Worm (Caenorhabditis elegans) whole organism, young adult: ENCODE measurements around the gene vha-7.
A peak's percentile ranks its signal among the peaks of the same experiment; 100 is the strongest.

Experiments
- B0336.3 ChIP-seq: fragments of 200-800 bp; sonication (Bioruptor generic); IDR thresholded peaks from 2 replicates; pipeline ENCODE4 v1.3.6; 2022; ENCODE audit warnings: missing genetic modification characterization, missing compliant biosample characterization
- D2030.7 ChIP-seq: fragments of 200-800 bp; sonication (Bioruptor generic); IDR thresholded peaks from 2 replicates; pipeline ENCODE4 v1.3.6; 2022; ENCODE audit warnings: missing genetic modification reagents, missing genetic modification characterization, missing compliant biosample characterization
- F10E7.11 ChIP-seq: sonication (generic microtip); optimal IDR thresholded peaks from 2 replicates; lab custom pipeline; 2017; ENCODE audit warnings: mild to moderate bottlenecking, missing genetic modification characterization, moderate library complexity, missing compliant biosample characterization
- F39B2.1 ChIP-seq: fragments of 200-800 bp; sonication (Bioruptor generic); IDR thresholded peaks from 2 replicates; pipeline ENCODE4 v1.3.6; 2022; ENCODE audit warnings: missing genetic modification reagents, missing genetic modification characterization, missing compliant biosample characterization
- F52B5.7 ChIP-seq: sonication (generic microtip); optimal IDR thresholded peaks from 2 replicates; lab custom pipeline; 2016; ENCODE audit warnings: mild to moderate bottlenecking, missing genetic modification characterization, missing compliant biosample characterization
- F55B11.4 ChIP-seq: sonication (generic microtip); optimal IDR thresholded peaks from 2 replicates; lab custom pipeline; 2016; ENCODE audit warnings: missing compliant biosample characterization, missing genetic modification characterization, borderline replicate concordance; ENCODE audit not compliant: insufficient read depth
- K11D2.4 ChIP-seq: fragments of 200-800 bp; sonication (Bioruptor generic); IDR thresholded peaks from 2 replicates; pipeline ENCODE4 v1.3.6; 2022; ENCODE audit warnings: missing genetic modification reagents, missing genetic modification characterization, missing compliant biosample characterization
- aptf-2 ChIP-seq: fragments of 200-800 bp; sonication (Bioruptor generic); conservative IDR thresholded peaks from 2 replicates; pipeline ENCODE4 v1.3.6; 2022; ENCODE audit warnings: missing genetic modification reagents, missing genetic modification characterization, missing compliant biosample characterization
- attf-3 ChIP-seq: fragments of 200-800 bp; sonication (Bioruptor generic); conservative IDR thresholded peaks from 2 replicates; pipeline ENCODE4 v1.3.6; 2022; ENCODE audit warnings: missing genetic modification reagents, missing genetic modification characterization, missing compliant biosample characterization
- attf-5 ChIP-seq: fragments of 200-800 bp; sonication (Bioruptor generic); optimal IDR thresholded peaks from 2 replicates; lab custom pipeline; 2018; ENCODE audit warnings: mild to moderate bottlenecking, missing genetic modification characterization, missing compliant biosample characterization
- ccch-3 ChIP-seq: fragments of 200-800 bp; sonication (Bioruptor generic); optimal IDR thresholded peaks from 2 replicates; lab custom pipeline; 2018; ENCODE audit warnings: mild to moderate bottlenecking, missing genetic modification characterization, missing compliant biosample characterization
- ceh-40 ChIP-seq: fragments of 200-800 bp; sonication (Bioruptor generic); IDR thresholded peaks from 2 replicates; pipeline ENCODE4 v1.3.6; 2022; ENCODE audit warnings: missing genetic modification characterization, missing compliant biosample characterization
- dox-1 ChIP-seq: fragments of 200-800 bp; sonication (Bioruptor generic); IDR thresholded peaks from 2 replicates; pipeline ENCODE4 v1.3.6; 2022; ENCODE audit warnings: missing genetic modification reagents, missing genetic modification characterization, missing compliant biosample characterization
- efl-1 ChIP-seq: fragments of 150-350 bp; optimal IDR thresholded peaks from 2 replicates; lab custom pipeline; 2014; ENCODE audit warnings: missing biosample characterization, missing genetic modification reagents, missing genetic modification characterization
- egl-18 ChIP-seq: fragments of 200-800 bp; sonication (Bioruptor generic); IDR thresholded peaks from 2 replicates; pipeline ENCODE4 v1.3.6; 2022; ENCODE audit warnings: missing genetic modification reagents, missing genetic modification characterization, missing compliant biosample characterization
- egl-44 ChIP-seq: fragments of 200-800 bp; sonication (Bioruptor generic); IDR thresholded peaks from 2 replicates; pipeline ENCODE4 v1.3.6; 2022; ENCODE audit warnings: missing genetic modification reagents, missing genetic modification characterization, missing compliant biosample characterization
- ekl-4 ChIP-seq: fragments of 200-800 bp; sonication (Bioruptor generic); IDR thresholded peaks from 2 replicates; pipeline ENCODE4 v1.3.6; 2022; ENCODE audit warnings: missing genetic modification reagents, missing genetic modification characterization, missing compliant biosample characterization
- ets-4 ChIP-seq: fragments of 200-800 bp; sonication (Bioruptor generic); optimal IDR thresholded peaks from 2 replicates; lab custom pipeline; 2018; ENCODE audit warnings: mild to moderate bottlenecking, missing genetic modification characterization, missing compliant biosample characterization
- hlh-26 ChIP-seq: fragments of 200-800 bp; sonication (Bioruptor generic); conservative IDR thresholded peaks from 2 replicates; pipeline ENCODE4 v1.3.6; 2022; ENCODE audit warnings: missing genetic modification reagents, missing genetic modification characterization, missing compliant biosample characterization
- hmg-1.2 ChIP-seq: fragments of 200-800 bp; sonication (Bioruptor generic); IDR thresholded peaks from 2 replicates; pipeline ENCODE4 v1.3.6; 2022; ENCODE audit warnings: missing genetic modification reagents, missing genetic modification characterization, missing compliant biosample characterization
- hrde-1 ChIP-seq: sonication (generic microtip); optimal IDR thresholded peaks from 2 replicates; lab custom pipeline; 2016; ENCODE audit warnings: missing genetic modification characterization, mild to moderate bottlenecking, missing compliant biosample characterization, moderate library complexity, missing genotype, missing genetic modification reagents, borderline replicate concordance
- let-526 ChIP-seq: fragments of 200-800 bp; sonication (Bioruptor generic); IDR thresholded peaks from 2 replicates; pipeline ENCODE4 v1.3.6; 2022; ENCODE audit warnings: missing genetic modification reagents, missing genetic modification characterization, missing compliant biosample characterization
- lin-26 ChIP-seq: fragments of 200-800 bp; sonication (Bioruptor generic); IDR thresholded peaks from 2 replicates; pipeline ENCODE4 v1.3.6; 2022; ENCODE audit warnings: missing genetic modification reagents, missing genetic modification characterization, missing compliant biosample characterization
- lin-40 ChIP-seq: sonication (generic microtip); optimal IDR thresholded peaks from 2 replicates; lab custom pipeline; 2016; ENCODE audit warnings: missing genetic modification characterization, mild to moderate bottlenecking, missing compliant biosample characterization, missing genotype, missing genetic modification reagents
- lin-54 ChIP-seq: fragments of 200-800 bp; sonication (Bioruptor generic); optimal IDR thresholded peaks from 2 replicates; lab custom pipeline; 2018; ENCODE audit warnings: mild to moderate bottlenecking, missing genetic modification characterization, missing compliant biosample characterization
- madf-10 ChIP-seq: sonication (generic microtip); optimal IDR thresholded peaks from 2 replicates; lab custom pipeline; 2016; ENCODE audit warnings: mild to moderate bottlenecking, missing genetic modification characterization, missing compliant biosample characterization
- madf-8 ChIP-seq: fragments of 200-800 bp; sonication (Bioruptor generic); conservative IDR thresholded peaks from 2 replicates; pipeline ENCODE4 v1.3.6; 2022; ENCODE audit warnings: missing genetic modification reagents, missing genetic modification characterization, missing compliant biosample characterization
- nfyb-1 ChIP-seq: fragments of 200-800 bp; sonication (Bioruptor generic); IDR thresholded peaks from 2 replicates; pipeline ENCODE4 v1.3.6; 2022; ENCODE audit warnings: missing genetic modification reagents, missing genetic modification characterization, missing compliant biosample characterization
- nhr-179 ChIP-seq: sonication (generic microtip); optimal IDR thresholded peaks from 2 replicates; lab custom pipeline; 2016; ENCODE audit warnings: mild to moderate bottlenecking, missing genetic modification characterization, missing compliant biosample characterization
- nhr-80 ChIP-seq: sonication (generic microtip); optimal IDR thresholded peaks from 2 replicates; lab custom pipeline; 2016; ENCODE audit warnings: missing genetic modification characterization, missing compliant biosample characterization
- nhr-90 ChIP-seq: sonication (generic microtip); optimal IDR thresholded peaks from 2 replicates; lab custom pipeline; 2016; ENCODE audit warnings: missing genotype, mild to moderate bottlenecking, missing genetic modification characterization, missing compliant biosample characterization
- pbrm-1 ChIP-seq: fragments of 200-800 bp; sonication (Bioruptor generic); IDR thresholded peaks from 2 replicates; pipeline ENCODE4 v1.3.6; 2022; ENCODE audit warnings: missing genetic modification reagents, missing genetic modification characterization, missing compliant biosample characterization
- pha-4 ChIP-seq: fragments of 150-350 bp; sonication (generic microtip); optimal IDR thresholded peaks from 2 replicates; lab custom pipeline; 2014; ENCODE audit warnings: missing biosample characterization, missing genetic modification reagents, missing genetic modification characterization
- sea-2 ChIP-seq: fragments of 200-800 bp; sonication (Bioruptor generic); IDR thresholded peaks from 2 replicates; pipeline ENCODE4 v1.3.6; 2022; ENCODE audit warnings: missing genetic modification characterization, missing compliant biosample characterization
- snpc-3.4 ChIP-seq: sonication (generic microtip); optimal IDR thresholded peaks from 2 replicates; lab custom pipeline; 2017; ENCODE audit warnings: missing genetic modification characterization, mild to moderate bottlenecking, missing compliant biosample characterization, antibody characterized with exemption, moderate library complexity, missing genotype, missing genetic modification reagents
- snpc-4 ChIP-seq, 5 experiments: fragments of 150-350 bp in 1 of 5; sonication (generic microtip) in 4 of 5; optimal IDR thresholded peaks; 2 replicates each; lab custom pipeline; 2014 to 2018; ENCODE audit warnings: missing genetic modification characterization in 5 of 5, missing biosample characterization in 3 of 5, antibody characterized with exemption in 2 of 5, mild to moderate bottlenecking in 2 of 5, missing compliant biosample characterization in 2 of 5, missing genotype in 2 of 5, moderate library complexity in 2 of 5, missing genetic modification reagents in 1 of 5
- tbp1 ChIP-seq: fragments of 200-800 bp; sonication (Bioruptor generic); optimal IDR thresholded peaks from 2 replicates; lab custom pipeline; 2018; ENCODE audit warnings: mild to moderate bottlenecking, missing genetic modification characterization, missing compliant biosample characterization
- tlf-1 ChIP-seq: fragments of 200-800 bp; sonication (Bioruptor generic); optimal IDR thresholded peaks from 2 replicates; lab custom pipeline; 2018; ENCODE audit warnings: mild to moderate bottlenecking, missing genetic modification characterization, missing compliant biosample characterization
- unc-130 ChIP-seq: sonication (generic microtip); optimal IDR thresholded peaks from 2 replicates; lab custom pipeline; 2016; ENCODE audit warnings: missing genetic modification reagents, missing genetic modification characterization, missing compliant biosample characterization
- ztf-18 ChIP-seq: sonication (generic microtip); optimal IDR thresholded peaks from 2 replicates; lab custom pipeline; 2016; ENCODE audit warnings: missing genotype, mild to moderate bottlenecking, missing genetic modification characterization, missing compliant biosample characterization

The vha-7 gene

DNA sequence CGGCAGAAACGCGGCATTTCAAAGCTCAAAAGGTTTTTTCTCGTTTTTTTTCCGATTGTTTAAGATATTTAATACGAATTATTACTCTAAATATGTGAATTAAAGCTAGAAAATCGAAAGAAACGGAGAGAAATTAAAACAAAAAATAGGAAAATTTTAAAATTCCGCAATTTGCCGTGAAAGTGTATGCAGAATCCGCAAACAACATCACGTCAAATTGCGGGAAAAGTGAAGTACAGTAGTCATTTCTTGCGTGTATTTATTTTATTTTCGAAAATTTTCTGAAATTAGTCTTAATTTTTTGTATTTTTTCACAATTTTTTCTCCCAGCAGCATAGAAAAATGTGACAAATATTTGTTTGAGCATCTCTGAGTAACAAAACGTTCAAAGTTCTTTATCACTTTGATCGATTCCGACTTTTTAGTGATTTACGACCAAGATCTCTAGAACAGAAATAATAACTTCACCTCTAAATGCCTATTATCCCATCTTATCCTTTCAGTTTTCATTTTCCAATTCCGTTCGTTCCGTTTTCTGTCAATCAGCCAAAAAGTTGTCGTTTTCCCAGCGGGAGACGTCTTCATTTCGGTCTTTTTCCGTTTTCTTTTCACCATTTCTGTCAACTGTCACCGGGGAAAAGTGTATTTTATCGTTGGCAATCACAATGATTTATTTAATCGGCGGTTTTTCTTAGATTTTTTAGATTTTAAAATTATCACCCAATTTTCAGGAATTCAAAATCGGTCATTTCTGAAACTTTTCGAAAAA lies 44.7 kb downstream of the vha-7 start (continued):
- TF ChIP-seq snpc-4 (GFP tag; optimal IDR thresholded peaks at IDR 0.05; lab: Kevin White, UChicago) = no peak
- peak in 2 of 4 experiments; percentile 14 to 31 for TF ChIP-seq snpc-4 (tag; optimal IDR thresholded peaks at IDR 0.05; lab: Kevin White, UChicago)
- TF ChIP-seq hmg-1.2 (GFP tag; lab: Robert Waterston, UW) = peak; percentile 23; the same call in 1 of the 2 replicates
- no peak for TF ChIP-seq let-526 (GFP tag; lab: Robert Waterston, UW)

DNA sequence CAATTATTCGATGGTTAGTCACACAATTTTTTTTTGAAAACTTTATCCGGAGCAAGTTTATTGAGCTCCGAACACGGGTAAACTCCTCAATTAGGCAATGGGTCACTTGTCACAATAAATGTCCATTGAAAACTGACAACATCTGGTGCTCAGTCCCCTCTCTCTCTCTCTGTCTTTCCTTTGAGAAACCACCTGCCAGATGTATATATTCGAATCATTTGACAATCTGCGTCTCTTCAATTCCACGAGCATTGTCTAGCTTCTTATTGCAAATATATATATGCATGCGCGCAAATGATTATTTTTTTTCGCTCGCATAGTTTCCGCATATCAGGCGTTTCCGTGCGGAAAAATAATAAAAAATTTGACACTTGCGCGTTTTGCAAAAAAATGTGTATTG lies 45.6 kb downstream of the vha-7 start:
- no peak for TF ChIP-seq unc-130 (GFP tag; lab: Kevin White, UChicago)
- no peak for TF ChIP-seq B0336.3 (GFP tag; lab: Robert Waterston, UW)
- no peak for TF ChIP-seq K11D2.4 (GFP tag; lab: Robert Waterston, UW)
- no peak for TF ChIP-seq ccch-3
- TF ChIP-seq nfyb-1 (GFP tag; lab: Robert Waterston, UW) = no peak
- TF ChIP-seq lin-54 = no peak
- TF ChIP-seq ceh-40 (GFP tag; lab: Robert Waterston, UW) = no peak

DNA sequence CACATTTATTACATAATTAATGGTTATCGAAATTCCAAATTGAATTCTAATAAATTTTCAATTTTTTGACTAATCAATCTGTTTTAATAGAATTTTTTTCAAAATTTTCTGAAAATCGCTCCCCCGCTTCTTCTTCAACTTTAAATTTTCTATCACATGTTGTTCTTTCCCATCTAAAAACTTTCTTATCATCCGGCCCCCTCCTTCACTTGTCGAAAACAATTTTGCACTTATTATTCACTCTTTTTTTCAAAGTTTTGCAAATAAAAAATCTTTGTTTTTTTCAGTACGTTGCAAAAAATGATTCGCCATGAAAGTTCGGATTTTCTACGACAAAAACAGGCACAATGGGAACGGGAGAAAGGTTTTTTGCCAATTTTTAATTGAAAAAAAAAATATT lies 48.1 kb downstream of the vha-7 start, which contains the start of gene T23B5.3:
Gene T23B5.3, plus strand, starts transcription at position 301 of the 400 bp plus-strand sequence.
- TF ChIP-seq nhr-179 (tag; lab: Kevin White, UChicago) (no peak), madf-10 (tag; lab: Kevin White, UChicago) (no peak), madf-8 (no peak), attf-3 (no peak), attf-5 (GFP tag; lab: Kevin White, UChicago) (no peak), tbp1 (GFP tag; lab: Kevin White, UChicago) (no peak), efl-1 (GFP tag; lab: Kevin White, UChicago) (no peak), nhr-90 (tag; lab: Kevin White, UChicago) (no peak), F10E7.11 (no peak), egl-18 (GFP tag; lab: Robert Waterston, UW) (no peak), hrde-1 (tag; lab: Kevin White, UChicago) (no peak), ekl-4 (GFP tag; lab: Robert Waterston, UW) (no peak), unc-130 (GFP tag; lab: Kevin White, UChicago) (no peak), snpc-3.4 (tag; lab: Kevin White, UChicago) (no peak)

DNA sequence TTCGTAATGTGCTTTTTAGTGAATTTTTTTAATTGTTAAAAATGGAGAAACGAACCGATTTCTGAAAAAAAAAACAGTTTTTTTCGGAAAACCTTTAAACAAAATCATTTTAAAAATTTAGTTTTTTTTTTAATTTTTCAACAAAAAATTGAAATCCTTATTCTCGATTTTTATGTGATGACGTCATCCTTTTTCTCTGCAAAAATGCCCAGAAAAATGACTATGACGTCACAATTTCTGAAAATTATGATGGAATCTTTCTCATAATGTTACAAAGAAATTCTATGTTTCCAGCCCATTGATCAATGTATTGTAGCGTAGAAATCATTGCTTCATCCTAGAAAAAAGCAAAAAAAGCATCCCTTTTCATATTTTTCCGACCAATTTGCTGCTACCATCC lies 49.0 kb downstream of the vha-7 start:
- no peak for TF ChIP-seq D2030.7
- no peak for TF ChIP-seq pbrm-1
- TF ChIP-seq F39B2.1 (GFP tag; lab: Robert Waterston, UW) = no peak

DNA sequence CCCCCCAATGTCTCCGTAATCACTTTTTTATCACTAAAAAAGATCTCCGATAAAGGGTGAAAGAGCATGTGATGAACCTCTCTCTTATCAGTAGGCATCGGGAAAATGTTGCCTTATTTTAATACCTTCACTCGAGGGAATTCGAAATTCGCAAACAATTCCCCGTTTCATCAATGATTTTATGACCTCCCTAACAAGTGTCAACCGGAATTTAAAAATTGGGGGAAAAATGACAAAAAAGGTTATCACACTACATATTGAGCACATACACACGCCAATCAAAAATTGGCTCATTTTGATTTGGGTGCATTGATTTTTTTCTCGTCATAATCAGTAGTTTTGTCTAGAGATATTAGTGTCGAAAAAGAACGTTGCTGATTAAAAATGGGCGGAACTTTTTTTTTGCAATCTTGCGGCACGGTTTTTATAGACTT lies 49.5 kb downstream of the vha-7 start:
- TF ChIP-seq nhr-80 (tag; lab: Kevin White, UChicago) (peak; percentile 99), dox-1 (0 out of 2 replicates have a peak, but pooled peaks have one; percentile 37), nfyb-1 (GFP tag; lab: Robert Waterston, UW) (peak; percentile 12; the same call in 1 of the 2 replicates), lin-40 (peak; percentile 14), ztf-18 (tag; lab: Kevin White, UChicago) (no peak), nhr-90 (tag; lab: Kevin White, UChicago) (peak; percentile 52), lin-26 (GFP tag; lab: Robert Waterston, UW) (no peak), tlf-1 (GFP tag; lab: Kevin White, UChicago) (peak; percentile 49), aptf-2 (GFP tag; lab: Robert Waterston, UW) (no peak), ets-4 (peak; percentile 97), sea-2 (GFP tag; lab: Robert Waterston, UW) (no peak), hlh-26 (GFP tag; lab: Robert Waterston, UW) (no peak), B0336.3 (GFP tag; lab: Robert Waterston, UW) (peak; percentile 40; the same call in 1 of the 2 replicates), F52B5.7 (tag; lab: Kevin White, UChicago) (no peak), pha-4 (tag; lab: Kevin White, UChicago) (no peak), lin-54 (peak; percentile 35), egl-44 (GFP tag; lab: Robert Waterston, UW) (peak; percentile 93), F55B11.4 (tag; lab: Kevin White, UChicago) (no peak), madf-10 (tag; lab: Kevin White, UChicago) (peak; percentile 67)
